Fruit fly (Drosophila melanogaster): ENCODE data around the gene FoxP.
A peak's percentile ranks its signal among the peaks of the same experiment; 100 is the strongest.

FoxP gene

DNA sequence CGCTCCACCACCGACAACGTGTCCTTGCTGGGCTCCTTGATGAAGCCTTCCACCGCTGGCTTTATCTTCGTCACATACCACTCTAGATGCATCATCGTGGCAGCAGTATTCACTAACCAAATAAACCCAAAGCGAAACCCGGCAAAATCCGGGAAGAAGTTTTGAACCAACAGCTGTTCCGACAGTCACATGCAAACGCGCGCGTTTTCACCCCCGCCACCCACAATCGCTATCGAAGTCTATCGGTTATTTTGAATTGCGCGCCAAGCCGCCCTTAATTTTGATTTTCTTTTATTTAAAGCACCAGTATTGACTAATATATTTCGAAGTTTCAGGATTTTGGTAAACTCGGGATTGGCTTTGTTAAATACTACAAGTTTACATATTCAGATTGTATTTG is 23.8 kb upstream of the FoxP start, which contains the start of gene Tti1 (continued):
- TF ChIP-seq Scr (GFP tag; IDR thresholded peaks at IDR 0.05; ENCODE audit: partially characterized antibody) (peak; percentile 42; the same call in 1 of the 2 replicates), Adf1 (GFP tag; IDR thresholded peaks at IDR 0.05) (no peak), jigr1 (GFP tag; IDR thresholded peaks at IDR 0.05) (no peak), HLH4C (GFP tag; IDR thresholded peaks at IDR 0.05; ENCODE audit: partially characterized antibody) (peak; percentile 64), D (optimal IDR thresholded peaks at IDR 0.05) (no peak), D (GFP tag; optimal IDR thresholded peaks at IDR 0.05) (no peak), E2f1 (GFP tag; IDR thresholded peaks at IDR 0.05) (no peak), tna (GFP tag; IDR thresholded peaks at IDR 0.05; ENCODE audit: partially characterized antibody) (peak; percentile 36; the same call in 1 of the 2 replicates), CG8359 (GFP tag; optimal IDR thresholded peaks at IDR 0.05; ENCODE audit: borderline replicate concordance) (no peak), CG34422 (GFP tag; IDR thresholded peaks at IDR 0.05) (peak; percentile 34; the same call in 1 of the 3 replicates), CG15514 (GFP tag; optimal IDR thresholded peaks at IDR 0.05) (peak; percentile 14), CG34224 (GFP tag; IDR thresholded peaks at IDR 0.05; ENCODE audit: partially characterized antibody) (peak; percentile 56; the same call in 2 of the 3 replicates), Sry-δ (GFP tag; optimal IDR thresholded peaks at IDR 0.05) (peak; percentile 19), danr (GFP tag; IDR thresholded peaks at IDR 0.05) (no peak), PHDP (tag; optimal IDR thresholded peaks at IDR 0.05) (no peak), zen2 (GFP tag; IDR thresholded peaks at IDR 0.05; ENCODE audit: partially characterized antibody) (0 out of 3 replicates have a peak, but pooled peaks have one; percentile 7), bab2 (GFP tag; optimal IDR thresholded peaks at IDR 0.05) (no peak), C15 (GFP tag; IDR thresholded peaks at IDR 0.05) (no peak), BEAF-32 (GFP tag; optimal IDR thresholded peaks at IDR 0.05) (peak; percentile 38), odd (GFP tag; optimal IDR thresholded peaks at IDR 0.05) (no peak), gce (GFP tag; IDR thresholded peaks at IDR 0.05) (no peak), CG32532 (GFP tag; IDR thresholded peaks at IDR 0.05) (no peak), Dll (GFP tag; IDR thresholded peaks at IDR 0.05; ENCODE audit: partially characterized antibody) (peak; percentile 48; the same call in 1 of the 4 replicates), Gsc (GFP tag; IDR thresholded peaks at IDR 0.05) (no peak), CG13287 (GFP tag; IDR thresholded peaks at IDR 0.05; ENCODE audit: partially characterized antibody) (peak; percentile 73), CG1233 (GFP tag; optimal IDR thresholded peaks at IDR 0.05) (no peak), CG1603 (tag; optimal IDR thresholded peaks at IDR 0.05) (no peak), seq (GFP tag; IDR thresholded peaks at IDR 0.05) (no peak), E2f2 (GFP tag; IDR thresholded peaks at IDR 0.05) (peak; percentile 92), unc-4 (GFP tag; IDR thresholded peaks at IDR 0.05; ENCODE audit: partially characterized antibody) (0 out of 2 replicates have a peak, but pooled peaks have one; percentile 18), CG6791 (GFP tag; IDR thresholded peaks at IDR 0.05; ENCODE audit: partially characterized antibody) (peak; percentile 61; the same call in 2 of the 3 replicates), CG10321 (GFP tag; IDR thresholded peaks at IDR 0.05) (no peak), B-H2 (GFP tag; optimal IDR thresholded peaks at IDR 0.05) (no peak), btn (GFP tag; optimal IDR thresholded peaks at IDR 0.05) (no peak), amos (GFP tag; IDR thresholded peaks at IDR 0.05; ENCODE audit: partially characterized antibody) (peak; percentile 47; the same call in 1 of the 2 replicates)

DNA sequence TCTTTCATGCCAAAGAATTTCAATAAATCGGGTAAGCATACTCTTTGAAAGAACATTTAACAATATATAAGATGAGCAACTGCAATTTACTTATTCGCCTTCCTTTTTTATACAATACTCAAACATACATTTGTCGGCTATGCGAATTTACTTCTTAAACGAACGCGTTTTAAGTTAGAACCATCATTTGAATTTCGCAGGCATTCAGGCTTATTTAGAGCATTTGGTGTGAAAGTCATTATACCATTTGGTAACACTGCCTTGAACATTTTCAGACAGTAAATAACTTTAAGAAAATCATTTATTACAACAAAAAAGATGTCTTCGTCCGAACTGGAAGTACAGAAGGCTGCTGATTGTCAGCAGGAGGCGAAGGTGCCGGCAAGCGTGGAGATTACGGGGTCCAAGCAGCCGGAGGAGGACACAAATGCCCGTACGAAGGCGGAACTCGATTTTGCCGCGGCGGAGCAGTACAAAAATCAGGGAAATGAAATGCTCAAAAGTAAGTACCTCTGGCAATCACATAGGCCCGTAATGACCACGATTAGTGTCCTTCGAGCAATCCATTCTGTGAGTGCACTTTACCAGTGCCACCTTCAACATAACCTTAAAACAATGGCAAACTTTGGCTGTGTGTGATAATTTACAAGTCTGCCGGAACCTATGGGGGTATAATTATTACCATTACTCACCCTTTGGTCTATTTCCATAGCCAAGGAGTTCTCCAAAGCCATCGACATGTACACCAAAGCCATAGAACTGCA is 17.4 kb upstream of the FoxP start:
- TF ChIP-seq CG11085 (GFP tag; IDR thresholded peaks at IDR 0.05) (no peak), ind (GFP tag; optimal IDR thresholded peaks at IDR 0.05) (no peak), CG30431 (GFP tag; optimal IDR thresholded peaks at IDR 0.05) (no peak), D19B (GFP tag; optimal IDR thresholded peaks at IDR 0.05) (no peak), CG12659 (GFP tag; optimal IDR thresholded peaks at IDR 0.05) (no peak), dimm (GFP tag; IDR thresholded peaks at IDR 0.05) (no peak), CG14965 (GFP tag; optimal IDR thresholded peaks at IDR 0.05; ENCODE audit: borderline replicate concordance) (no peak), cad (GFP tag; optimal IDR thresholded peaks at IDR 0.05) (no peak), Dp (GFP tag; optimal IDR thresholded peaks at IDR 0.05) (peak; percentile 75), dm (GFP tag; optimal IDR thresholded peaks at IDR 0.05) (no peak), CG7357 (GFP tag; IDR thresholded peaks at IDR 0.05) (no peak), YL-1 (GFP tag; optimal IDR thresholded peaks at IDR 0.05) (no peak), CG1233 (GFP tag; optimal IDR thresholded peaks at IDR 0.05) (no peak), Lpt (GFP tag; optimal IDR thresholded peaks at IDR 0.05) (no peak), nerfin-1 (tag; optimal IDR thresholded peaks at IDR 0.05) (no peak), nau (GFP tag; optimal IDR thresholded peaks at IDR 0.05) (no peak)
